Worm (Caenorhabditis elegans): Measurements from ENCODE around the gene K10D11.5.

K10D11.5 gene

DNA sequence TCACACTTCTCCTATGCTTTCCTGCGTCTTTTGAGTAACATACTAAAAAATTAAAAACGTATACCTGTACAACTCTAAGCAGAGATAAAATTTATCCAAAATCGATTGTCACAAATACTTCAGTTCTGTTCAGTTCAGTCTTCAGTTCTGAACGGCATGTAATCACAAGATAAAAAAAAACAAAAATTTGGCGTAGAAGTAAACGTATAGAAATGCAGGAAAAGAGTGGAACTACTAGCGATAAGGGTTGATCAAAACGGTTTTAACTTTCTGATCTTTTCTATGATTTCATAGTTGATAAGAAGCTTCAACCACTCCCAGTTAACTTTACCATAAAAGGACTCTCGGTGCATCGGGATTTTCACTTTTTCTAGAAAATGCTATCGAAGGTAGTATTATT is 26.6 kb downstream of the K10D11.5 start, which contains the start of gene dod-22:
TSS of gene dod-22 (plus strand) at position 301 of the 400 bp plus-strand sequence.
- TF ChIP-seq pqm-1 (tag; optimal IDR thresholded peaks at IDR 0.05), result peak; percentile 29
- TF ChIP-seq ZK546.5 (tag; optimal IDR thresholded peaks at IDR 0.05), result no peak

DNA sequence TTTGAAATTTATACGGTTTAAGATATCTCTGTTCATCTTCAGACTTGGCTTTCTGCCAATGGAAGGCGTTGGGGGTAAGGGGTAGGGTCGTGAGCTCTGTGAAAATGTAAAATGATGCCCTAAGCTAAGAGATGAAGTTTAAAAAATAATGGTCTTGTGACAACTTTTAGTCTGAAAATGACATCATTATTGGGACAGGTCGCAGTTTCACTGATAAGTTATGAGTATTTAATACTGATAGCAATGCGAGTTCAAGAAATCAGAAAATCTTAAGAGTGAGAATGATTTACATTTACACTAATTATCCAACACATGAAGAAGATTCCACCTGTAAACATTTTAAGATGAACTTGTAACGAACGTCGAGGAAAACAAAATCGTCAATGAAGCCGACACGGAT is 27.0 kb downstream of the K10D11.5 start:
- TF ChIP-seq Y75B8A.6 (GFP tag; IDR thresholded peaks at IDR 0.05), result no peak
- peak; percentile 1 for TF ChIP-seq hlh-11 (tag; optimal IDR thresholded peaks at IDR 0.05)
- peak; percentile 43 for TF ChIP-seq pqm-1 (tag; optimal IDR thresholded peaks at IDR 0.05)
- TF ChIP-seq dmd-6 (GFP tag; IDR thresholded peaks at IDR 0.05), result peak; percentile 62
- peak; percentile 20 for TF ChIP-seq nhr-28 (tag; optimal IDR thresholded peaks at IDR 0.05)
- TF ChIP-seq dve-1 (tag; optimal IDR thresholded peaks at IDR 0.05; ENCODE audit: insufficient read depth), result peak; percentile 21
- peak in 1 of 2 experiments; percentile 20 for TF ChIP-seq unc-62 (GFP tag; optimal IDR thresholded peaks at IDR 0.05 in 1 of 2)
- no peak for TF ChIP-seq unc-62 (tag; optimal IDR thresholded peaks at IDR 0.05)
- TF ChIP-seq gei-8 (GFP tag; optimal IDR thresholded peaks at IDR 0.05), result no peak

DNA sequence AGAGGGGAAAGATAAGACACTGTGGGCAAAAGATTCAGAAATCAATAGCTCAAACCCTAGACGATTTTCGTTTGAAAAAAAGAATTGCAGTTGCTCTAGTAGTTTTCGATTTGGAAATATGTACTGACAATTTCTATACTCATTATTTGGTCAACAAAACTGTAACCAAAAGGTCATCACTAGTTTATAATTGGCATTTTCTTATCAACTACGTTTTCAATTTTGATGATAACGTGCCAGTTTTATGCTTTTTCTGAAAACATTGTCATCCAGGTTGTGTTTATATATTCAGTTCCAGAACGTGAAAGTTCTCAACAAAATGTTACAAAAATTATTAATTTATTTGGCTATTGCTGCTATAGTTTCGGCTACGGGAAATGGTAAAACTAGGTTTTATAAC is 29.1 kb downstream of the K10D11.5 start, which contains the start of gene F55G11.8:
TSS of gene F55G11.8 (plus strand) at position 245 of the 400 bp plus-strand sequence.
- TF ChIP-seq spr-1 (tag; optimal IDR thresholded peaks at IDR 0.05) (no peak), dmd-6 (GFP tag; IDR thresholded peaks at IDR 0.05) (0 out of 2 replicates have a peak, but pooled peaks have one; percentile 20), dve-1 (tag; optimal IDR thresholded peaks at IDR 0.05; ENCODE audit: insufficient read depth) (no peak), nhr-28 (tag; optimal IDR thresholded peaks at IDR 0.05) (peak; percentile 62), pqm-1 (tag; optimal IDR thresholded peaks at IDR 0.05) (peak; percentile 84), nhr-6 (tag; optimal IDR thresholded peaks at IDR 0.05) (peak; percentile 82), daf-16 (GFP tag; optimal IDR thresholded peaks at IDR 0.05) (no peak), daf-16 (tag; optimal IDR thresholded peaks at IDR 0.05) (peak; percentile 94)

DNA sequence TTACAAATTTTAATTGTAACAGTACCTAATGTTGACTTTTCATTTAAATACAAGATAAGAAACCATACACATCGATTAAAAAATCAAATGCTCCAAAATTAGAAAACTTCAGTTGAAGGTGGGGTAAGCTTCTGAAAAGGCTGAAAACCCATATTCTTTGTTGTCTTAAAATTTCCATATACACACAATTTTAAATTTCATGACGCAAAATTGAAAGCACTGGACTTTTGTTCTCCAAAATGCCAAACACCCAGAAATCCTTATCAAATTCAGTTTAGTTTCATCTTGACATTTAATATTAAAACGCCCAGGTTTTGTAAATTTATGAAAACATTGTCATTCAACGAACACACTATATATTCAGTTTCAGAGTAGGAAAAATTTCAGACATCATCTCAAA is 31.5 kb downstream of the K10D11.5 start, which contains the start of gene F55G11.7:
TSS of gene F55G11.7 (plus strand) at position 301 of the 400 bp plus-strand sequence.
- TF ChIP-seq unc-62 (GFP tag; optimal IDR thresholded peaks at IDR 0.05 in 1 of 2), result peak in 1 of 2 experiments; percentile 39
- TF ChIP-seq unc-62 (tag; optimal IDR thresholded peaks at IDR 0.05), result no peak
- TF ChIP-seq vab-7 (GFP tag; IDR thresholded peaks at IDR 0.05), result no peak

DNA sequence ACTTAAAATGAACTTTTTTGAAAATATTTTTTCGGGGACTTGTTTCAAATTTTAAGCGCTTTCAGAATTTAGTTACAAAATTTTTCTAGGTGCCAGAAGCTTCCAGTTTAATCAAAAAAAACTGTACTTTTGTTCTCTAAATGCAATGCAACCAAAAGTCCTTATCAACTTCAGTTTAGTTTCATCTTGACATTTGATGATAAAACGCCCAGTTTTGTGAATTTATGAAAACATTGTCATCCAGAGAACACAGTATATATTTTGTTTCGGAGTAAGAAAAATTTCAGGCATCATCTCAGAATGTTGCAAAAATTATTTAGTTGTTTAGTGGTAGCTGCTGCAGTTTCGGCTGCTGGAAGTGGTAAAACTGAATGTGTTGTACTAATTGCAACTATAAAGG is 33.9 kb downstream of the K10D11.5 start, which contains the start of gene F55G11.6:
TSS of gene F55G11.6 (plus strand) at position 301 of the 400 bp plus-strand sequence.
- TF ChIP-seq daf-12 (tag; optimal IDR thresholded peaks at IDR 0.05) (no peak), hif-1 (tag; optimal IDR thresholded peaks at IDR 0.05) (no peak), mes-2 (tag; optimal IDR thresholded peaks at IDR 0.05; ENCODE audit: poor library complexity, severe bottlenecking) (no peak), ceh-28 (tag; optimal IDR thresholded peaks at IDR 0.05) (no peak), ceh-82 (tag; optimal IDR thresholded peaks at IDR 0.05) (no peak), nhr-11 (tag; optimal IDR thresholded peaks at IDR 0.05) (no peak), nhr-6 (tag; optimal IDR thresholded peaks at IDR 0.05) (no peak), zfp-3 (GFP tag; conservative IDR thresholded peaks at IDR 0.05) (no peak), dpl-1 (GFP tag; optimal IDR thresholded peaks at IDR 0.05) (no peak), nhr-10 (tag; optimal IDR thresholded peaks at IDR 0.05) (no peak), nhr-41 (GFP tag; IDR thresholded peaks at IDR 0.05) (no peak), nhr-102 (tag; optimal IDR thresholded peaks at IDR 0.05) (no peak), F10B5.3 (tag; optimal IDR thresholded peaks at IDR 0.05) (no peak), ctbp-1 (GFP tag; IDR thresholded peaks at IDR 0.05) (no peak), skn-1 (tag; optimal IDR thresholded peaks at IDR 0.05) (no peak), snpc-1.2 (GFP tag; IDR thresholded peaks at IDR 0.05) (no peak), arid-1 (GFP tag; conservative IDR thresholded peaks at IDR 0.05) (no peak), nhr-42 (GFP tag; IDR thresholded peaks at IDR 0.05) (no peak)

Data from whole organism, L4 larva.